Fruit fly (Drosophila melanogaster) whole organism, embryonic: ENCODE data around the gene CG7381.

ENCODE experiments used
- BEAF-32 ChIP-seq: fragments of 200-800 bp; sonication (Bioruptor generic); optimal IDR thresholded peaks from 3 replicates; lab custom pipeline; 2017; ENCODE audit warnings: missing biosample characterization, missing genetic modification characterization, mild to moderate bottlenecking, moderate library complexity, missing genetic modification reagents
- CG10959 ChIP-seq: fragments of 200-800 bp; sonication (Bioruptor generic); IDR thresholded peaks from 2 replicates; pipeline ENCODE4 v1.3.6; 2022; ENCODE audit warnings: missing biosample characterization, missing genetic modification characterization
- CG11093 ChIP-seq: fragments of 200-800 bp; sonication (Bioruptor generic); IDR thresholded peaks from 3 replicates; pipeline ENCODE4 v1.3.6; 2022; ENCODE audit warnings: missing biosample characterization, missing genetic modification characterization
- CG13287 ChIP-seq: fragments of 200-800 bp; sonication (Bioruptor generic); IDR thresholded peaks from 2 replicates; pipeline ENCODE4 v1.3.6; 2022; ENCODE audit warnings: missing biosample characterization, missing genetic modification characterization; ENCODE audit not compliant: partially characterized antibody
- CG13424 ChIP-seq: fragments of 200-800 bp; sonication (Bioruptor generic); optimal IDR thresholded peaks from 2 replicates; lab custom pipeline; 2019; ENCODE audit warnings: missing biosample characterization, mild to moderate bottlenecking, missing genetic modification characterization, moderate library complexity
- CG16813 ChIP-seq: fragments of 200-800 bp; sonication (Bioruptor generic); IDR thresholded peaks from 3 replicates; pipeline ENCODE4 v1.3.6; 2022; ENCODE audit warnings: missing biosample characterization, missing genetic modification characterization; ENCODE audit not compliant: partially characterized antibody
- CG2129 ChIP-seq: fragments of 200-800 bp; sonication (Bioruptor generic); IDR thresholded peaks from 2 replicates; pipeline ENCODE4 v1.3.6; 2022; ENCODE audit warnings: missing biosample characterization, missing genetic modification characterization; ENCODE audit not compliant: partially characterized antibody
- CG2202 ChIP-seq: fragments of 200-800 bp; sonication (Bioruptor generic); optimal IDR thresholded peaks from 2 replicates; lab custom pipeline; 2018; ENCODE audit warnings: missing biosample characterization, mild to moderate bottlenecking, missing genetic modification characterization
- CG2875 ChIP-seq: fragments of 200-800 bp; sonication (Bioruptor generic); optimal IDR thresholded peaks from 2 replicates; lab custom pipeline; 2017; ENCODE audit warnings: missing biosample characterization, mild to moderate bottlenecking, missing genetic modification characterization, missing genetic modification reagents
- CG31224 ChIP-seq: fragments of 200-800 bp; sonication (Bioruptor generic); IDR thresholded peaks from 2 replicates; pipeline ENCODE4 v1.3.6; 2022; ENCODE audit warnings: missing biosample characterization, missing genetic modification characterization
- CG33213 ChIP-seq: fragments of 200-800 bp; sonication (Bioruptor generic); optimal IDR thresholded peaks from 3 replicates; lab custom pipeline; 2016; ENCODE audit warnings: missing biosample characterization, missing genetic modification characterization
- CG3407 ChIP-seq: fragments of 200-800 bp; sonication (Bioruptor generic); optimal IDR thresholded peaks from 2 replicates; lab custom pipeline; 2018; ENCODE audit warnings: missing biosample characterization, mild to moderate bottlenecking, missing genetic modification characterization
- CG4328 ChIP-seq: fragments of 200-800 bp; sonication (Bioruptor generic); optimal IDR thresholded peaks from 3 replicates; lab custom pipeline; 2017; ENCODE audit warnings: missing biosample characterization, missing genetic modification reagents, missing genetic modification characterization
- CG4820 ChIP-seq: fragments of 200-800 bp; sonication (Bioruptor generic); optimal IDR thresholded peaks from 3 replicates; lab custom pipeline; 2016; ENCODE audit warnings: missing biosample characterization, missing genetic modification characterization
- CG5180 ChIP-seq: fragments of 200-800 bp; sonication (Bioruptor generic); optimal IDR thresholded peaks from 3 replicates; lab custom pipeline; 2017; ENCODE audit warnings: missing biosample characterization, missing genetic modification characterization, mild to moderate bottlenecking, moderate library complexity, missing genetic modification reagents
- CG5953 ChIP-seq: fragments of 200-800 bp; sonication (Bioruptor generic); IDR thresholded peaks from 2 replicates; pipeline ENCODE4 v1.3.6; 2022; ENCODE audit warnings: missing biosample characterization, missing genetic modification characterization
- CG7357 ChIP-seq: fragments of 200-800 bp; sonication (Bioruptor generic); IDR thresholded peaks from 3 replicates; pipeline ENCODE4 v1.3.6; 2022; ENCODE audit warnings: missing biosample characterization, missing genetic modification characterization
- CG7786 ChIP-seq: fragments of 200-800 bp; sonication (Bioruptor generic); optimal IDR thresholded peaks from 2 replicates; lab custom pipeline; 2016; ENCODE audit warnings: missing biosample characterization, missing genetic modification characterization
- CG8089 ChIP-seq: fragments of 200-800 bp; sonication (Bioruptor generic); optimal IDR thresholded peaks from 3 replicates; lab custom pipeline; 2016; ENCODE audit warnings: missing biosample characterization, missing genetic modification characterization
- CG8765 ChIP-seq: fragments of 200-800 bp; sonication (Bioruptor generic); IDR thresholded peaks from 2 replicates; pipeline ENCODE4 v1.3.6; 2022; ENCODE audit warnings: missing biosample characterization, missing genetic modification characterization
- CoRest ChIP-seq: fragments of 200-800 bp; sonication (Bioruptor generic); optimal IDR thresholded peaks from 3 replicates; lab custom pipeline; 2018; ENCODE audit warnings: missing biosample characterization, mild to moderate bottlenecking, missing genetic modification characterization, moderate library complexity
- CrebB ChIP-seq: fragments of 200-800 bp; sonication (Bioruptor generic); optimal IDR thresholded peaks from 3 replicates; lab custom pipeline; 2018; ENCODE audit warnings: missing biosample characterization, mild to moderate bottlenecking, missing genetic modification characterization
- D19B ChIP-seq: fragments of 200-800 bp; sonication (Bioruptor generic); optimal IDR thresholded peaks from 2 replicates; lab custom pipeline; 2017; ENCODE audit warnings: missing biosample characterization, mild to moderate bottlenecking, missing genetic modification characterization
- Deaf1 ChIP-seq: fragments of 200-800 bp; optimal IDR thresholded peaks from 3 replicates; lab custom pipeline; 2019; ENCODE audit warnings: missing biosample characterization, mild to moderate bottlenecking, missing genetic modification characterization, moderate library complexity
- Doc3 ChIP-seq: fragments of 200-800 bp; sonication (Bioruptor generic); IDR thresholded peaks from 3 replicates; pipeline ENCODE4 v1.3.6; 2022; ENCODE audit warnings: missing biosample characterization, missing genetic modification characterization; ENCODE audit not compliant: partially characterized antibody
- Dp ChIP-seq: fragments of 200-800 bp; sonication (Bioruptor generic); optimal IDR thresholded peaks from 2 replicates; lab custom pipeline; 2018; ENCODE audit warnings: missing biosample characterization, mild to moderate bottlenecking, missing genetic modification characterization, moderate library complexity
- Drgx ChIP-seq: fragments of 200-800 bp; sonication (Bioruptor generic); IDR thresholded peaks from 2 replicates; pipeline ENCODE4 v1.3.6; 2022; ENCODE audit warnings: missing biosample characterization, missing genetic modification characterization
- Ets97D ChIP-seq: fragments of 200-800 bp; sonication (Bioruptor generic); optimal IDR thresholded peaks from 3 replicates; lab custom pipeline; 2016; ENCODE audit warnings: missing biosample characterization, missing genetic modification characterization
- Myb ChIP-seq: fragments of 200-800 bp; sonication (Bioruptor generic); optimal IDR thresholded peaks from 2 replicates; lab custom pipeline; 2016; ENCODE audit warnings: missing biosample characterization, missing genetic modification characterization
- PHDP ChIP-seq: fragments of 200-800 bp; sonication (Bioruptor generic); optimal IDR thresholded peaks from 3 replicates; lab custom pipeline; 2018; ENCODE audit warnings: missing biosample characterization, mild to moderate bottlenecking, missing genetic modification characterization, moderate library complexity
- Poxn ChIP-seq: fragments of 200-800 bp; sonication (Bioruptor generic); IDR thresholded peaks from 2 replicates; pipeline ENCODE4 v1.3.6; 2022; ENCODE audit warnings: missing biosample characterization, missing genetic modification characterization
- Rfx ChIP-seq: fragments of 200-800 bp; sonication (Bioruptor generic); IDR thresholded peaks from 2 replicates; pipeline ENCODE4 v1.3.6; 2022; ENCODE audit warnings: missing biosample characterization, missing genetic modification characterization
- al ChIP-seq: fragments of 200-800 bp; sonication (Bioruptor generic); IDR thresholded peaks from 2 replicates; pipeline ENCODE4 v1.3.6; 2022; ENCODE audit warnings: missing biosample characterization, missing genetic modification characterization
- az2 ChIP-seq: fragments of 200-800 bp; sonication (Bioruptor generic); optimal IDR thresholded peaks from 3 replicates; lab custom pipeline; 2016; ENCODE audit warnings: missing biosample characterization, missing genetic modification characterization
- chinmo ChIP-seq: fragments of 200-800 bp; sonication (Bioruptor generic); IDR thresholded peaks from 4 replicates; pipeline ENCODE4 v1.3.6; 2022; ENCODE audit warnings: missing biosample characterization, missing genetic modification characterization; ENCODE audit not compliant: partially characterized antibody
- da ChIP-seq: fragments of 200-800 bp; sonication (Bioruptor generic); optimal IDR thresholded peaks from 2 replicates; lab custom pipeline; 2016; ENCODE audit warnings: missing biosample characterization, missing genetic modification characterization
- dan ChIP-seq: fragments of 200-800 bp; sonication (Bioruptor generic); IDR thresholded peaks from 2 replicates; pipeline ENCODE4 v1.3.6; 2022; ENCODE audit warnings: missing biosample characterization, missing genetic modification characterization
- ems ChIP-seq: fragments of 200-800 bp; sonication (Bioruptor generic); optimal IDR thresholded peaks from 3 replicates; lab custom pipeline; 2016; ENCODE audit warnings: missing biosample characterization, missing genetic modification characterization
- h ChIP-seq: fragments of >200 bp; optimal IDR thresholded peaks from 2 replicates; lab custom pipeline; 2017
- hkb ChIP-seq, 2 experiments: fragments of 200-800 bp in 1 of 2; fragments of >200 bp in 1 of 2; sonication (Bioruptor generic) in 1 of 2; IDR thresholded peaks in 1 of 2; optimal IDR thresholded peaks in 1 of 2; 2 replicates each; pipeline versions ENCODE4 v1.3.6 to Lab custom; 2017 to 2022; ENCODE audit warnings: missing biosample characterization in 1 of 2, missing genetic modification characterization in 1 of 2
- lilli ChIP-seq: fragments of 200-800 bp; sonication (Bioruptor generic); optimal IDR thresholded peaks from 3 replicates; lab custom pipeline; 2016; ENCODE audit warnings: missing biosample characterization, missing genetic modification characterization
- lola ChIP-seq, 3 experiments: fragments of >200 bp in 2 of 3; fragments of 200-800 bp in 1 of 3; sonication (Bioruptor generic) in 1 of 3; optimal IDR thresholded peaks; 2 replicates each; lab custom pipeline; 2017 to 2019; ENCODE audit warnings: missing biosample characterization in 3 of 3, missing genetic modification characterization in 3 of 3, mild to moderate bottlenecking in 1 of 3, moderate library complexity in 1 of 3
- maf-S ChIP-seq: fragments of 200-800 bp; sonication (Bioruptor generic); optimal IDR thresholded peaks from 2 replicates; lab custom pipeline; 2016; ENCODE audit warnings: missing biosample characterization, missing genetic modification characterization
- nom ChIP-seq: fragments of 200-800 bp; sonication (Bioruptor generic); optimal IDR thresholded peaks from 2 replicates; lab custom pipeline; 2017; ENCODE audit warnings: missing biosample characterization, missing genetic modification characterization, mild to moderate bottlenecking, moderate library complexity, missing genetic modification reagents
- pita ChIP-seq: fragments of 200-800 bp; sonication (Bioruptor generic); optimal IDR thresholded peaks from 2 replicates; lab custom pipeline; 2017; ENCODE audit warnings: missing biosample characterization, mild to moderate bottlenecking, missing genetic modification characterization
- repo ChIP-seq: fragments of 200-800 bp; sonication (Bioruptor generic); optimal IDR thresholded peaks from 2 replicates; lab custom pipeline; 2016; ENCODE audit warnings: missing biosample characterization, missing genetic modification characterization
- schlank ChIP-seq: fragments of 200-800 bp; sonication (Bioruptor generic); optimal IDR thresholded peaks from 2 replicates; lab custom pipeline; 2018; ENCODE audit warnings: missing biosample characterization, mild to moderate bottlenecking, missing genetic modification characterization
- sr ChIP-seq: fragments of 200-800 bp; sonication (Bioruptor generic); IDR thresholded peaks from 3 replicates; pipeline ENCODE4 v1.3.6; 2022; ENCODE audit warnings: missing biosample characterization, missing genetic modification characterization
- ssp ChIP-seq: fragments of 200-800 bp; sonication (Bioruptor generic); IDR thresholded peaks from 2 replicates; pipeline ENCODE4 v1.3.6; 2022; ENCODE audit warnings: missing biosample characterization, missing genetic modification characterization
- sug ChIP-seq: fragments of 200-800 bp; optimal IDR thresholded peaks from 2 replicates; lab custom pipeline; 2019; ENCODE audit warnings: missing biosample characterization, mild to moderate bottlenecking, missing genetic modification characterization, moderate library complexity

The CG7381 gene

dm6 chr3R:13012351-13012750, 35.1 kb upstream of the CG7381 start:
- TF ChIP-seq CG13424 (tag; lab: Kevin White, UChicago) (peak; percentile 54), CG3407 (no peak), dan (GFP tag; lab: Robert Waterston, UW) (no peak), h (lab: Kevin White, UChicago) (no peak), CG4328 (GFP tag; lab: Kevin White, UChicago) (peak; percentile 18), lilli (GFP tag; lab: Kevin White, UChicago) (peak; percentile 81), CG2202 (tag; lab: Kevin White, UChicago) (peak; percentile 28), hkb (optimal IDR thresholded peaks at IDR 0.05; lab: Kevin White, UChicago) (no peak), hkb (GFP tag; IDR thresholded peaks at IDR 0.05; lab: Robert Waterston, UW) (peak; percentile 60), CG16813 (no peak), maf-S (GFP tag; lab: Kevin White, UChicago) (peak; percentile 64), CG33213 (GFP tag; lab: Kevin White, UChicago) (peak; percentile 37), CG5180 (GFP tag; lab: Kevin White, UChicago) (peak; percentile 74), CG7786 (GFP tag; lab: Kevin White, UChicago) (peak; percentile 65), pita (GFP tag; lab: Kevin White, UChicago) (no peak), CrebB (tag; lab: Kevin White, UChicago) (peak; percentile 66), CoRest (peak; percentile 55), CG2875 (GFP tag; lab: Kevin White, UChicago) (no peak), ssp (GFP tag; lab: Robert Waterston, UW) (peak; percentile 27; the same call in 1 of the 2 replicates), Doc3 (no peak), Rfx (GFP tag; lab: Robert Waterston, UW) (peak; percentile 75), schlank (peak; percentile 29), Poxn (no peak), ems (GFP tag; lab: Kevin White, UChicago) (peak; percentile 61), sr (GFP tag; lab: Robert Waterston, UW) (peak; percentile 74; the same call in 2 of the 3 replicates), da (GFP tag; lab: Kevin White, UChicago) (peak; percentile 38), CG2129 (no peak), az2 (GFP tag; lab: Kevin White, UChicago) (peak; percentile 3), CG13287 (no peak), chinmo (GFP tag; lab: Robert Waterston, UW) (0 out of 4 replicates have a peak, but pooled peaks have one; percentile 67), al (GFP tag; lab: Robert Waterston, UW) (0 out of 2 replicates have a peak, but pooled peaks have one; percentile 15), CG7357 (0 out of 3 replicates have a peak, but pooled peaks have one; percentile 29), Deaf1 (tag; lab: Kevin White, UChicago) (peak; percentile 26), sug (tag; lab: Kevin White, UChicago) (peak; percentile 1), Ets97D (GFP tag; lab: Kevin White, UChicago) (peak; percentile 29), CG10959 (GFP tag; lab: Robert Waterston, UW) (no peak), nom (peak; percentile 75), D19B (GFP tag; lab: Kevin White, UChicago) (no peak), Myb (GFP tag; lab: Kevin White, UChicago) (peak; percentile 51), CG5953 (GFP tag; lab: Robert Waterston, UW) (0 out of 2 replicates have a peak, but pooled peaks have one; percentile 24), Dp (GFP tag; lab: Kevin White, UChicago) (no peak), CG31224 (peak; percentile 51), CG8089 (GFP tag; lab: Kevin White, UChicago) (peak; percentile 55), BEAF-32 (GFP tag; lab: Kevin White, UChicago) (no peak), repo (GFP tag; lab: Kevin White, UChicago) (peak; percentile 47), PHDP (tag; lab: Kevin White, UChicago) (peak; percentile 38), CG4820 (GFP tag; lab: Kevin White, UChicago) (no peak), lola (GFP tag; optimal IDR thresholded peaks at IDR 0.05; lab: Kevin White, UChicago) (peak in 1 of 3 experiments; percentile 3), CG8765 (peak; percentile 60; the same call in 1 of the 2 replicates), Drgx (GFP tag; lab: Robert Waterston, UW) (peak; percentile 84), CG11093 (GFP tag; lab: Robert Waterston, UW) (no peak)
